Fruit fly (Drosophila melanogaster): Measurements from ENCODE around the gene Msh6.

The Msh6 gene

DNA sequence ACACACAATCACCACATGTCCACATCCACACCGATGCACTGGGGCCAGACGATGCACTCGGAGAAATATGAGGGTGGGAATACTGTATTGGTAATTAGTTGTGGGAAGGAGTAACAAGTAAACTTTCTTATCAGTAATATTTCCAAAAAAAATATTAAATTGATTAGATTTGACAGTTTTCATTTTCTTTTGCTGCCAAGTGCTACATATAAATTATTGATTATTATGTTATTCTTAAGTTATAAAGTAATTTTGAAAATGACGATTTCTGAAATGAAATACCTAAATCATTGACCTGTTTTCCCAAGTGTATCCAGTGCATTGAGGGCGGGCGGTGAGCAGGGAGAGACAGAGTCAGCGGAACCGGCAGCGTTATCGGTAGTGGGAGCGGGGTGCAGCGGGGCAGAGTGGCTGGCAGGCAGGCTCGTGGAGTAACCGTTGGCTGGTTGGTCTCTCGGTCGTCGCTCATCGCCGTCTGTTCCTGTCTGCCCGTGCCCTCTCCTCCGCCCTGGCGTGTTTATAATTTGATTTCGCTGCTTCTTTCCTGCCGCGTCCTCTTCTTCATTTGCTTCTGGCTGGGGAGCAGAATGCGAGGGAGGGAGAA lies 50.5 kb downstream of the Msh6 start (continued):
- peak; percentile 84 to 99 for TF ChIP-seq salr (GFP tag; optimal IDR thresholded peaks at IDR 0.05)
- peak; percentile 95 for TF ChIP-seq Hr4 (GFP tag; optimal IDR thresholded peaks at IDR 0.05)
- no peak for TF ChIP-seq fkh (GFP tag; optimal IDR thresholded peaks at IDR 0.05)
- TF ChIP-seq CG8632 (GFP tag; optimal IDR thresholded peaks at IDR 0.05) = peak; percentile 95
- peak; percentile 92 for TF ChIP-seq pdm3 (GFP tag; optimal IDR thresholded peaks at IDR 0.05)
- TF ChIP-seq Eip75B (GFP tag; optimal IDR thresholded peaks at IDR 0.05) = peak; percentile 95
- TF ChIP-seq Ets96B (tag; optimal IDR thresholded peaks at IDR 0.05) = peak; percentile 95
- peak; percentile 91 for TF ChIP-seq CG31627 (GFP tag; optimal IDR thresholded peaks at IDR 0.05)
- TF ChIP-seq Hr38 (GFP tag; optimal IDR thresholded peaks at IDR 0.05) = no peak
- TF ChIP-seq CG4318 (GFP tag; optimal IDR thresholded peaks at IDR 0.05) = peak; percentile 95
- TF ChIP-seq dsx (GFP tag; optimal IDR thresholded peaks at IDR 0.05; ENCODE audit: poor library complexity, severe bottlenecking) = peak; percentile 92
- TF ChIP-seq CG3032 (tag; optimal IDR thresholded peaks at IDR 0.05) = peak; percentile 96
- TF ChIP-seq acj6 (GFP tag; optimal IDR thresholded peaks at IDR 0.05) = peak; percentile 97
- peak; percentile 94 for TF ChIP-seq CG16779 (tag; optimal IDR thresholded peaks at IDR 0.05)
- TF ChIP-seq Ets21C (GFP tag; optimal IDR thresholded peaks at IDR 0.05) = peak; percentile 90
- TF ChIP-seq Blimp-1 (GFP tag; optimal IDR thresholded peaks at IDR 0.05) = peak; percentile 85
- peak; percentile 99 for TF ChIP-seq Eip78C (GFP tag)
- TF ChIP-seq svp (GFP tag) = peak; percentile 97
- peak; percentile 96 for TF ChIP-seq OdsH (GFP tag; optimal IDR thresholded peaks at IDR 0.05)
- TF ChIP-seq Sox14 (GFP tag; optimal IDR thresholded peaks at IDR 0.05) = peak; percentile 93
- peak; percentile 91 for TF ChIP-seq CG8319 (GFP tag; optimal IDR thresholded peaks at IDR 0.05)
- peak; percentile 96 for TF ChIP-seq CG6808 (GFP tag; optimal IDR thresholded peaks at IDR 0.05)
- TF ChIP-seq achi (GFP tag; optimal IDR thresholded peaks at IDR 0.05) = peak; percentile 95
- peak; percentile 86 for TF ChIP-seq Gug (GFP tag; IDR thresholded peaks at IDR 0.05)
- peak; percentile 88 for TF ChIP-seq CG11294 (GFP tag; IDR thresholded peaks at IDR 0.05)
- TF ChIP-seq cyc (GFP tag; optimal IDR thresholded peaks at IDR 0.05) = peak; percentile 91

DNA sequence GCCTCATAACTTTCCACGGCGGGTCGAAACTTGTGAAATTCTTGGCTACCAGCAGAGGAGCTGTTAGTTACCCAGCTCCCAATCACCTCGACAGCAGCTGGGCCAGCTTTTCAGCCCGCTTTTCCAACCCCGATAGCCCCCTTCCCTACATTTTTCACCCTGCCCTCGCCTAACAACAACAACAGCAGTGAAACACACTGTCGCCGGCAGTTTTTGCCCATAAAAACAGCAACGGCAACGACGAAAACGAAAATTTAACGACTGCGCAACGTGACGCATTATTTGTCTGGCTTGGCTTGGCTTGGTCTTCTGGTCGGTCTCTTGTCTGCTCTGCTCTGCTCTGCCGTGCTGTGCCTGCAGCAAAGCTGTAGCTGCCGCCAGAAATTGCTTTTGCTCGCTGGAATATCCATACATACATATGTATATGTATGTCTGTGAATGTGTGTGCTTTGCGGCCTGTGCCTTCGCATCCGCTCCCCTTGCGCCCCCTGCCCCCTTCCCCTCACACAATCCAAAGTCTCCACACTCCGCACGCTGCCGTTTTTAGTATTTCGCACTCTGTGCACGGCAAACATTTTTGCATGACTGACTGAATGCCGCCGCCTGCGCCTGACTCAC lies 51.1 kb downstream of the Msh6 start:
- TF ChIP-seq lz (GFP tag; optimal IDR thresholded peaks at IDR 0.05) (no peak), dac (GFP tag; optimal IDR thresholded peaks at IDR 0.05) (no peak), CG6854 (GFP tag; optimal IDR thresholded peaks at IDR 0.05) (peak; percentile 99), dsx (GFP tag; optimal IDR thresholded peaks at IDR 0.05; ENCODE audit: poor library complexity, severe bottlenecking) (peak; percentile 8), Ets96B (tag; optimal IDR thresholded peaks at IDR 0.05) (no peak), Lpt (GFP tag; optimal IDR thresholded peaks at IDR 0.05) (no peak), Sox15 (GFP tag; optimal IDR thresholded peaks at IDR 0.05) (no peak), spab (GFP tag; optimal IDR thresholded peaks at IDR 0.05) (no peak)

DNA sequence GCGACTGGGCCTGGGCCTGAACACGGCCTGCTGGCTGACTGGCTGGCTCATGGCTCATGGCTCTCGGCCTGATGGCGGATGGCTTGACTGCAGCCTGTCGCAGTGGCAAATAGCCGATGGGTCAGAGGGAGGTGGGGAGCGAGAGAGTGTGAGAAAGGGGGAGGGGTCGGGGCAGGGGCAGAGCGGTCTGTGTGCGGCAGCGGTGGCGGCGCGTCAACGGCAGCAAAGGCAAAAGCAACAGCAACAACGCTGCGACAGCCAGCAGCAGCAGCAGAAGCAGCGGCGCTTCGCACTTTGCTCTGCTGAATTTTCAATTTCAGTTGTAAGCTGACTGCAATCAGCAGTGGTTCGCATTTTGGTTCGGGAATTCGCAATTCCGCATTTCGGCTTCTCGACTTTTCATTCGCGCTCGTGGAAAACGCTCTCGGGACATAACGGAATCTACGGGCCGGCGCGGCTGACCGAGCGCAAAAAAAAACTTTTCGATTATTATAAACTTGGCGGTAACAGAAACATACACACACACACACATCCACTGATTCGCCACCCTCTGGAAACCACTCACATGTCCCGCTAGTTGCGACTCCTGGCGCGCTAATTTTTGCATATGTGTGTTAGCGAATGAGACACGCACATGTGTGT lies 52.7 kb downstream of the Msh6 start, which contains the start of gene CG45071:
TSS of gene CG45071 (plus strand) at position 317 of the 642 bp plus-strand sequence.
- TF ChIP-seq fkh (GFP tag; optimal IDR thresholded peaks at IDR 0.05) (no peak), cyc (GFP tag; optimal IDR thresholded peaks at IDR 0.05) (no peak), ss (GFP tag; optimal IDR thresholded peaks at IDR 0.05) (peak in 1 of 2 experiments; percentile 48), Blimp-1 (GFP tag; optimal IDR thresholded peaks at IDR 0.05) (peak; percentile 49), CG6276 (GFP tag; optimal IDR thresholded peaks at IDR 0.05) (peak; percentile 3), esn (GFP tag; optimal IDR thresholded peaks at IDR 0.05) (no peak), Gug (GFP tag; IDR thresholded peaks at IDR 0.05) (0 out of 2 replicates have a peak, but pooled peaks have one; percentile 24), eg (GFP tag; IDR thresholded peaks at IDR 0.05) (peak; percentile 10; the same call in 1 of the 3 replicates), CG4318 (GFP tag; optimal IDR thresholded peaks at IDR 0.05) (no peak), CG6854 (GFP tag; optimal IDR thresholded peaks at IDR 0.05) (peak; percentile 100), CG9139 (GFP tag; optimal IDR thresholded peaks at IDR 0.05) (no peak), dsx (GFP tag; optimal IDR thresholded peaks at IDR 0.05; ENCODE audit: poor library complexity, severe bottlenecking) (no peak), Eip78C (GFP tag) (peak; percentile 54)
